Worm (Caenorhabditis elegans): Measurements from ENCODE around the gene grsp-3.

DNA sequence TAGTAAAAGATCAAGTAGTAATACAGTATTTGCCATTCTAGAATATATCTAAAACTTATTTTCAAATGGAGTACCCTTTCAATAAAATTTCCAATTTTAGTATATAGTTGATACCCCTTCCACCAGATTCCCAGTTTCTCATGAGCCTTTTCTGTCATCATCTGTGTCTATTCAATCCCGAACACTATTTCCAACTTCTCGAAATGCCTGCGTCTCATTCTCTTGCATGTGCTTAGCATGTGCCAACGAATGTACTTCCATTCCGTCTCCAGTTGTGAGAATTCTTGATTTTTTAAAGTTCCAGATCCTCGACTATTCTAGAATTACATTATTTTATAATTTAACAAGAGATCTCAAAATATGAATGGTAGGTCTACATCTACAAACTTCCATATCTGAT is 34.8 kb upstream of the grsp-3 start, which contains the start of gene C42D4.18:
- TF ChIP-seq elt-3 (tag; optimal IDR thresholded peaks at IDR 0.05) (no peak), snpc-4 (tag; optimal IDR thresholded peaks at IDR 0.05) (no peak), sptf-1 (tag; optimal IDR thresholded peaks at IDR 0.05) (no peak), nhr-237 (tag; optimal IDR thresholded peaks at IDR 0.05) (no peak), ceh-43 (GFP tag; optimal IDR thresholded peaks at IDR 0.05) (no peak), drap-1 (GFP tag; optimal IDR thresholded peaks at IDR 0.05) (no peak), nhr-28 (tag; optimal IDR thresholded peaks at IDR 0.05) (no peak), mab-5 (tag; optimal IDR thresholded peaks at IDR 0.05) (no peak), pha-4 (tag; optimal IDR thresholded peaks at IDR 0.05) (no peak), ztf-11 (tag; optimal IDR thresholded peaks at IDR 0.05) (no peak), unc-62 (GFP tag; optimal IDR thresholded peaks at IDR 0.05) (no peak)
